Worm (Caenorhabditis elegans) whole organism, young adult: ENCODE measurements around the gene ZC204.6.

Experiments
- Y95B8A.8 ChIP-seq: fragments of 200-800 bp; sonication (Bioruptor generic); IDR thresholded peaks from 2 replicates; pipeline ENCODE4 v1.3.6; 2022; ENCODE audit warnings: missing genetic modification reagents, missing genetic modification characterization, missing compliant biosample characterization
- dpl-1 ChIP-seq: fragments of 150-350 bp; optimal IDR thresholded peaks from 2 replicates; lab custom pipeline; 2014; ENCODE audit warnings: missing biosample characterization, missing genetic modification reagents, missing genetic modification characterization
- egrh-3 ChIP-seq: fragments of 200-800 bp; sonication (Bioruptor generic); IDR thresholded peaks from 2 replicates; pipeline ENCODE4 v1.3.6; 2022; ENCODE audit warnings: missing genetic modification reagents, missing genetic modification characterization, missing compliant biosample characterization
- hlh-26 ChIP-seq: fragments of 200-800 bp; sonication (Bioruptor generic); conservative IDR thresholded peaks from 2 replicates; pipeline ENCODE4 v1.3.6; 2022; ENCODE audit warnings: missing genetic modification reagents, missing genetic modification characterization, missing compliant biosample characterization
- let-526 ChIP-seq: fragments of 200-800 bp; sonication (Bioruptor generic); IDR thresholded peaks from 2 replicates; pipeline ENCODE4 v1.3.6; 2022; ENCODE audit warnings: missing genetic modification reagents, missing genetic modification characterization, missing compliant biosample characterization
- mes-4 ChIP-seq: sonication (generic microtip); optimal IDR thresholded peaks from 2 replicates; lab custom pipeline; 2016; ENCODE audit warnings: missing genotype, missing genetic modification characterization, missing compliant biosample characterization
- snpc-3.4 ChIP-seq: sonication (generic microtip); optimal IDR thresholded peaks from 2 replicates; lab custom pipeline; 2017; ENCODE audit warnings: missing genetic modification characterization, mild to moderate bottlenecking, missing compliant biosample characterization, antibody characterized with exemption, moderate library complexity, missing genotype, missing genetic modification reagents
- snpc-4 ChIP-seq, 5 experiments: fragments of 150-350 bp in 1 of 5; sonication (generic microtip) in 4 of 5; optimal IDR thresholded peaks; 2 replicates each; lab custom pipeline; 2014 to 2018; ENCODE audit warnings: missing genetic modification characterization in 5 of 5, missing biosample characterization in 3 of 5, antibody characterized with exemption in 2 of 5, mild to moderate bottlenecking in 2 of 5, missing compliant biosample characterization in 2 of 5, missing genotype in 2 of 5, moderate library complexity in 2 of 5, missing genetic modification reagents in 1 of 5
- unc-62 ChIP-seq: fragments of 150-350 bp; optimal IDR thresholded peaks from 2 replicates; lab custom pipeline; 2014; ENCODE audit warnings: missing biosample characterization, missing genetic modification reagents, missing genetic modification characterization

ce11 chrII:1625666-1626065 lies 19.0 kb downstream of the ZC204.6 start, which contains the start of gene C08E3.14:
- TF ChIP-seq unc-62 (GFP tag; lab: Kevin White, UChicago) (no peak), egrh-3 (GFP tag; lab: Robert Waterston, UW) (no peak), snpc-3.4 (tag; lab: Kevin White, UChicago) (no peak), mes-4 (tag; lab: Kevin White, UChicago) (no peak), Y95B8A.8 (GFP tag; lab: Robert Waterston, UW) (no peak), let-526 (no peak), dpl-1 (no peak), hlh-26 (GFP tag; lab: Robert Waterston, UW) (no peak), snpc-4 (GFP tag; optimal IDR thresholded peaks at IDR 0.05; lab: Kevin White, UChicago) (no peak), snpc-4 (tag; optimal IDR thresholded peaks at IDR 0.05; lab: Kevin White, UChicago) (no peak)
